Fruit fly (Drosophila melanogaster) whole organism, wandering third instar larva: Measurements from ENCODE around the gene CG33500.

ENCODE experiments used
- Dfd ChIP-seq: fragments of >200 bp; optimal IDR thresholded peaks from 2 replicates; lab custom pipeline; 2017; ENCODE audit warnings: missing biosample characterization, missing genetic modification characterization
- h ChIP-seq: fragments of 200-800 bp; sonication (Bioruptor generic); optimal IDR thresholded peaks from 3 replicates; lab custom pipeline; 2016; ENCODE audit warnings: missing biosample characterization, mild to moderate bottlenecking, missing genetic modification characterization

dm6 chr3L:11466985-11467384, 41.5 kb upstream of the CG33500 start:
- TF ChIP-seq h (GFP tag; lab: Kevin White, UChicago): no peak
- TF ChIP-seq Dfd (GFP tag; lab: Kevin White, UChicago): no peak
